Worm (Caenorhabditis elegans): ENCODE data around the gene toc-1.

- TF ChIP-seq T22C8.4 (GFP tag; IDR thresholded peaks at IDR 0.05), result no peak
- no peak for TF ChIP-seq ref-1 (GFP tag; conservative IDR thresholded peaks at IDR 0.05)
- TF ChIP-seq med-1 (GFP tag; optimal IDR thresholded peaks at IDR 0.05; ENCODE audit: insufficient read depth), result no peak
- no peak for TF ChIP-seq klf-2 (GFP tag; conservative IDR thresholded peaks at IDR 0.05)
- no peak for TF ChIP-seq tab-1 (GFP tag; IDR thresholded peaks at IDR 0.05)
- TF ChIP-seq flt-1 (GFP tag; IDR thresholded peaks at IDR 0.05), result no peak
- no peak for TF ChIP-seq ztf-29 (GFP tag; IDR thresholded peaks at IDR 0.05)
These were observed 5.2 kb downstream of the toc-1 start for ce11 chrIII:5280228-5280627.
